Fruit fly (Drosophila melanogaster) whole organism, embryonic: ENCODE results near the gene Tps1.
A peak's percentile ranks its signal among the peaks of the same experiment; 100 is the strongest.

Experiments used
- Adf1 ChIP-seq: fragments of 200-800 bp; sonication (Bioruptor generic); IDR thresholded peaks from 2 replicates; pipeline ENCODE4 v1.3.6; 2022; ENCODE audit warnings: missing biosample characterization, missing genetic modification characterization
- Antp ChIP-seq: fragments of 200-800 bp; sonication (Bioruptor generic); optimal IDR thresholded peaks from 3 replicates; lab custom pipeline; 2016; ENCODE audit warnings: missing biosample characterization, missing genetic modification characterization
- Asciz ChIP-seq: fragments of 200-800 bp; sonication (Bioruptor generic); optimal IDR thresholded peaks from 2 replicates; lab custom pipeline; 2017; ENCODE audit warnings: missing biosample characterization, mild to moderate bottlenecking, missing genetic modification characterization, missing genetic modification reagents
- Atf3 ChIP-seq: fragments of 200-800 bp; sonication (Bioruptor generic); optimal IDR thresholded peaks from 3 replicates; lab custom pipeline; 2016; ENCODE audit warnings: missing biosample characterization, missing genetic modification characterization
- BEAF-32 ChIP-seq: fragments of 200-800 bp; sonication (Bioruptor generic); optimal IDR thresholded peaks from 3 replicates; lab custom pipeline; 2017; ENCODE audit warnings: missing biosample characterization, missing genetic modification characterization, mild to moderate bottlenecking, moderate library complexity, missing genetic modification reagents
- CG10209 ChIP-seq: fragments of 200-800 bp; sonication (Bioruptor generic); optimal IDR thresholded peaks from 3 replicates; lab custom pipeline; 2017; ENCODE audit warnings: missing biosample characterization, mild to moderate bottlenecking, missing genetic modification characterization, missing genetic modification reagents
- CG10274 ChIP-seq: fragments of 200-800 bp; sonication (Bioruptor generic); optimal IDR thresholded peaks from 3 replicates; lab custom pipeline; 2017; ENCODE audit warnings: missing biosample characterization, mild to moderate bottlenecking, missing genetic modification characterization
- CG11456 ChIP-seq: fragments of 200-800 bp; sonication (Bioruptor generic); IDR thresholded peaks from 3 replicates; pipeline ENCODE4 v1.3.6; 2022; ENCODE audit warnings: missing biosample characterization, missing genetic modification characterization
- CG12769 ChIP-seq: fragments of 200-800 bp; sonication (Bioruptor generic); optimal IDR thresholded peaks from 2 replicates; lab custom pipeline; 2019; ENCODE audit warnings: missing biosample characterization, mild to moderate bottlenecking, missing genetic modification characterization, moderate library complexity
- CG13775 ChIP-seq: fragments of 200-800 bp; sonication (Bioruptor generic); optimal IDR thresholded peaks from 3 replicates; lab custom pipeline; 2017; ENCODE audit warnings: missing biosample characterization, mild to moderate bottlenecking, missing genetic modification characterization
- CG14050 ChIP-seq: fragments of 200-800 bp; sonication (Bioruptor generic); IDR thresholded peaks from 3 replicates; pipeline ENCODE4 v1.3.6; 2022; ENCODE audit warnings: missing biosample characterization, missing genetic modification characterization
- CG1647 ChIP-seq: fragments of 200-800 bp; sonication (Bioruptor generic); optimal IDR thresholded peaks from 3 replicates; lab custom pipeline; 2016; ENCODE audit warnings: missing biosample characterization, missing genetic modification characterization
- CG17612 ChIP-seq: fragments of 200-800 bp; sonication (Bioruptor generic); IDR thresholded peaks from 2 replicates; pipeline ENCODE4 v1.3.6; 2022; ENCODE audit warnings: missing biosample characterization, missing genetic modification characterization
- CG2712 ChIP-seq: fragments of 200-800 bp; optimal IDR thresholded peaks from 3 replicates; lab custom pipeline; 2019; ENCODE audit warnings: missing biosample characterization, mild to moderate bottlenecking, missing genetic modification characterization, moderate library complexity
- CG30431 ChIP-seq: fragments of 200-800 bp; sonication (Bioruptor generic); optimal IDR thresholded peaks from 2 replicates; lab custom pipeline; 2017; ENCODE audit warnings: missing biosample characterization, missing genetic modification characterization
- CG31388 ChIP-seq: fragments of 200-800 bp; sonication (Bioruptor generic); optimal IDR thresholded peaks from 2 replicates; lab custom pipeline; 2016; ENCODE audit warnings: missing biosample characterization, missing genetic modification characterization
- CG4328 ChIP-seq: fragments of 200-800 bp; sonication (Bioruptor generic); optimal IDR thresholded peaks from 3 replicates; lab custom pipeline; 2017; ENCODE audit warnings: missing biosample characterization, missing genetic modification reagents, missing genetic modification characterization
- CG6254 ChIP-seq: fragments of 200-800 bp; sonication (Bioruptor generic); optimal IDR thresholded peaks from 3 replicates; lab custom pipeline; 2017; ENCODE audit warnings: mild to moderate bottlenecking, missing biosample characterization, missing genetic modification reagents, missing genetic modification characterization
- CG6813 ChIP-seq: fragments of 200-800 bp; sonication (Bioruptor generic); optimal IDR thresholded peaks from 2 replicates; lab custom pipeline; 2017; ENCODE audit warnings: missing biosample characterization, missing genetic modification characterization, mild to moderate bottlenecking, moderate library complexity, missing genetic modification reagents
- CG7745 ChIP-seq: fragments of 200-800 bp; sonication (Bioruptor generic); optimal IDR thresholded peaks from 2 replicates; lab custom pipeline; 2018; ENCODE audit warnings: missing biosample characterization, mild to moderate bottlenecking, missing genetic modification characterization, moderate library complexity
- CG8089 ChIP-seq: fragments of 200-800 bp; sonication (Bioruptor generic); optimal IDR thresholded peaks from 3 replicates; lab custom pipeline; 2016; ENCODE audit warnings: missing biosample characterization, missing genetic modification characterization
- CTCF ChIP-seq: fragments of 200-800 bp; sonication (Bioruptor generic); optimal IDR thresholded peaks from 2 replicates; lab custom pipeline; 2017; ENCODE audit warnings: missing biosample characterization, mild to moderate bottlenecking, missing genetic modification characterization, moderate library complexity
- Dip3 ChIP-seq: fragments of 200-800 bp; sonication (Bioruptor generic); optimal IDR thresholded peaks from 3 replicates; lab custom pipeline; 2016; ENCODE audit warnings: missing biosample characterization, missing genetic modification characterization
- Dll ChIP-seq: fragments of 200-800 bp; sonication (Bioruptor generic); IDR thresholded peaks from 4 replicates; pipeline ENCODE4 v1.3.6; 2022; ENCODE audit warnings: missing biosample characterization, missing genetic modification characterization; ENCODE audit not compliant: partially characterized antibody
- Dp ChIP-seq: fragments of 200-800 bp; sonication (Bioruptor generic); optimal IDR thresholded peaks from 2 replicates; lab custom pipeline; 2018; ENCODE audit warnings: missing biosample characterization, mild to moderate bottlenecking, missing genetic modification characterization, moderate library complexity
- E2f2 ChIP-seq: fragments of 200-800 bp; sonication (Bioruptor generic); IDR thresholded peaks from 2 replicates; pipeline ENCODE4 v1.3.6; 2022; ENCODE audit warnings: missing biosample characterization, missing genetic modification characterization
- H15 ChIP-seq: fragments of 200-800 bp; sonication (Bioruptor generic); IDR thresholded peaks from 3 replicates; pipeline ENCODE4 v1.3.6; 2022; ENCODE audit warnings: missing biosample characterization, missing genetic modification characterization
- Hmx ChIP-seq: fragments of 200-800 bp; sonication (Bioruptor generic); optimal IDR thresholded peaks from 2 replicates; lab custom pipeline; 2016; ENCODE audit warnings: missing biosample characterization, missing genetic modification characterization
- Hr3 ChIP-seq: fragments of 200-800 bp; sonication (Bioruptor generic); optimal IDR thresholded peaks from 3 replicates; lab custom pipeline; 2016; ENCODE audit warnings: missing biosample characterization, missing genetic modification characterization
- Max ChIP-seq: fragments of 200-800 bp; sonication (Bioruptor generic); optimal IDR thresholded peaks from 2 replicates; lab custom pipeline; 2016; ENCODE audit warnings: missing biosample characterization, mild to moderate bottlenecking, missing genetic modification characterization
- NFAT ChIP-seq: fragments of 200-800 bp; sonication (Bioruptor generic); IDR thresholded peaks from 2 replicates; pipeline ENCODE4 v1.3.6; 2022; ENCODE audit warnings: missing biosample characterization, missing genetic modification characterization
- Tbp ChIP-seq: fragments of >200 bp; optimal IDR thresholded peaks from 2 replicates; lab custom pipeline; 2018; ENCODE audit warnings: missing biosample characterization, missing genetic modification characterization
- Trl ChIP-seq, 3 experiments: fragments of >200 bp in 2 of 3; fragments of 200-800 bp in 1 of 3; sonication (Bioruptor generic) in 1 of 3; optimal IDR thresholded peaks; 2 replicates in 1 of 3; 3 replicates in 2 of 3; lab custom pipeline; 2016 to 2017; ENCODE audit warnings: missing biosample characterization in 1 of 3, missing genetic modification characterization in 1 of 3
- Xbp1 ChIP-seq: fragments of 200-800 bp; sonication (Bioruptor generic); optimal IDR thresholded peaks from 3 replicates; lab custom pipeline; 2016; ENCODE audit warnings: missing biosample characterization, mild to moderate bottlenecking, missing genetic modification characterization
- ase ChIP-seq: fragments of 200-800 bp; sonication (Bioruptor generic); IDR thresholded peaks from 3 replicates; pipeline ENCODE4 v1.3.6; 2022; ENCODE audit warnings: missing biosample characterization, missing genetic modification characterization
- bcd ChIP-seq: fragments of 200-800 bp; sonication (Bioruptor generic); optimal IDR thresholded peaks from 2 replicates; lab custom pipeline; 2017; ENCODE audit warnings: missing biosample characterization, mild to moderate bottlenecking, missing genetic modification characterization
- br ChIP-seq: fragments of >200 bp; optimal IDR thresholded peaks from 2 replicates; lab custom pipeline; 2017
- btn ChIP-seq: fragments of 200-800 bp; sonication (Bioruptor generic); optimal IDR thresholded peaks from 2 replicates; lab custom pipeline; 2016; ENCODE audit warnings: missing biosample characterization, missing genetic modification characterization
- caup ChIP-seq: fragments of 200-800 bp; sonication (Bioruptor generic); optimal IDR thresholded peaks from 3 replicates; lab custom pipeline; 2017; ENCODE audit warnings: missing biosample characterization, mild to moderate bottlenecking, missing genetic modification characterization, moderate library complexity; ENCODE audit not compliant: severe bottlenecking
- gce ChIP-seq: fragments of 200-800 bp; sonication (Bioruptor generic); IDR thresholded peaks from 3 replicates; pipeline ENCODE4 v1.3.6; 2022; ENCODE audit warnings: missing biosample characterization, missing genetic modification characterization
- jumu ChIP-seq: fragments of 200-800 bp; sonication (Bioruptor generic); optimal IDR thresholded peaks from 3 replicates; lab custom pipeline; 2016; ENCODE audit warnings: missing biosample characterization, missing genetic modification characterization
- lmd ChIP-seq: fragments of 200-800 bp; sonication (Bioruptor generic); IDR thresholded peaks from 2 replicates; pipeline ENCODE4 v1.3.6; 2022; ENCODE audit warnings: missing biosample characterization, missing genetic modification characterization
- otp ChIP-seq: fragments of 200-800 bp; sonication (Bioruptor generic); IDR thresholded peaks from 3 replicates; pipeline ENCODE4, ENCODE4 v1.3.6; 2022; ENCODE audit warnings: missing biosample characterization, missing genetic modification characterization
- pb ChIP-seq: fragments of 200-800 bp; sonication (Bioruptor generic); optimal IDR thresholded peaks from 3 replicates; lab custom pipeline; 2016; ENCODE audit warnings: missing biosample characterization, missing genetic modification characterization
- pfk ChIP-seq: fragments of 200-800 bp; sonication (Bioruptor generic); optimal IDR thresholded peaks from 2 replicates; lab custom pipeline; 2018; ENCODE audit warnings: missing biosample characterization, mild to moderate bottlenecking, missing genetic modification characterization, moderate library complexity
- pho ChIP-seq: fragments of 200-800 bp; sonication (Bioruptor generic); optimal IDR thresholded peaks from 2 replicates; lab custom pipeline; 2016; ENCODE audit warnings: missing biosample characterization, missing genetic modification characterization
- slou ChIP-seq: fragments of 200-800 bp; sonication (Bioruptor generic); optimal IDR thresholded peaks from 3 replicates; lab custom pipeline; 2016; ENCODE audit warnings: missing biosample characterization, missing genetic modification characterization
- sqz ChIP-seq: fragments of 200-800 bp; sonication (Bioruptor generic); optimal IDR thresholded peaks from 3 replicates; lab custom pipeline; 2018; ENCODE audit warnings: missing biosample characterization, mild to moderate bottlenecking, missing genetic modification characterization
- stwl ChIP-seq: fragments of 200-800 bp; sonication (Bioruptor generic); optimal IDR thresholded peaks from 3 replicates; lab custom pipeline; 2018; ENCODE audit warnings: missing biosample characterization, mild to moderate bottlenecking, missing genetic modification characterization, moderate library complexity
- twi ChIP-seq: fragments of 200-800 bp; optimal IDR thresholded peaks from 2 replicates; lab custom pipeline; 2019; ENCODE audit warnings: missing biosample characterization, mild to moderate bottlenecking, missing genetic modification characterization, moderate library complexity

The Tps1 gene

DNA sequence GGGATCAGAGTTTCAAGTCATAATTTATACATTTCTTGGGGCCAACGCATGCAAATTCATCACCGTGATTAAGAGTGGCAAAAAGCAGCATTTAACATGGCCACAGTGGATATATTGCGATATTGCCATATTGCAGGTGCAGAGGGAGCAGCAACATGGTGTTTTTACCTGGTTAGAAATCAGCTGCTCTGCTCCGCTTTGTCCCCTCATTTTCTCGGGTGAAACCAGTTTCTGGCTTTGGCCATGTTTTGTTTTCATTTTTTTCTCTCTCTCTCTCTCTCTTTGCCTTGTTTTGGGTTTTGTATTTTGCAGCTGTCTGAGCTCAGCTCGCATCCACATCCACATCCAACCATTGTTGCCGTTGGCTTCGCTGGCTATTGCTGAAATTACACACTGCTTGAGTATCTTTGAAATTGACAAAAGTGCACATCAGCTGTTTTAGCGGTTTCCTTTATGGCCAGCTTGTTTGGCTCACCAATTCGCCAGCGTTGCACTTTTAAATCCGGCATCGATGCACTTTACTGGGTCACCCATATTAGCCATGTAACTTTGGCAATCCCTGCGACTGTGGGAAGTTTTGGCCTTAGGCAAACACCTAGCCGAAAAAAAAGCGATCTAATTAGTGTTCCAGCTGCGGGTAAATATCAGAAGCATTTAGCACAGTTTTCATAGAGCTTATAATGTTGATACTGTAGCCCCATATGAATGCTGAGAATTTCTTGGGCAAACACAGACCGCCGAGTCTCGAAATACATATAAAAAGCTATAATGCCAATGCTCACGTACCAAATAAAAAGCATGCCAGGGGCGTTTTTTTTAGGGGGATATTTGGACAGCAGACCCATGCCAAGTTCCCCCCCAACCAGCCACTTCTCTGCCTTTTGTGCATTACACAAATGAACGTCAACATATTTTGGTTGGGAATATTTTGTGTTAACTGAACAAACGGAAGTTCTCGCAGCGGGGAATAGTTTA lies 12.8 kb upstream of the Tps1 start (continued):
- TF ChIP-seq Adf1 (GFP tag; lab: Robert Waterston, UW) (no peak), Atf3 (GFP tag; lab: Kevin White, UChicago) (no peak), NFAT (GFP tag; lab: Robert Waterston, UW) (peak; percentile 22; the same call in 1 of the 2 replicates), CG6813 (peak; percentile 39), jumu (GFP tag; lab: Kevin White, UChicago) (peak; percentile 4), CG14050 (GFP tag; lab: Robert Waterston, UW) (no peak), CG1647 (GFP tag; lab: Kevin White, UChicago) (no peak), btn (GFP tag; lab: Kevin White, UChicago) (no peak), Max (GFP tag; lab: Kevin White, UChicago) (no peak), gce (GFP tag; lab: Robert Waterston, UW) (no peak), ase (0 out of 3 replicates have a peak, but pooled peaks have one; percentile 12), otp (GFP tag; lab: Robert Waterston, UW) (peak; percentile 54; the same call in 1 of the 3 replicates), CG10274 (GFP tag; lab: Kevin White, UChicago) (no peak), bcd (GFP tag; lab: Kevin White, UChicago) (no peak), CG2712 (no peak), slou (GFP tag; lab: Kevin White, UChicago) (no peak), sqz (GFP tag; lab: Kevin White, UChicago) (no peak), Dll (GFP tag; lab: Robert Waterston, UW) (no peak), pfk (no peak), Dp (no peak), CG12769 (tag; lab: Kevin White, UChicago) (peak; percentile 22), Trl (optimal IDR thresholded peaks at IDR 0.05; lab: Kevin White, UChicago) (peak; percentile 31 to 40), Trl (GFP tag; optimal IDR thresholded peaks at IDR 0.05; lab: Kevin White, UChicago) (no peak), E2f2 (GFP tag; lab: Robert Waterston, UW) (no peak), pb (no peak), CG10209 (GFP tag; lab: Kevin White, UChicago) (peak; percentile 4), CG6254 (GFP tag; lab: Kevin White, UChicago) (no peak), CG7745 (no peak), H15 (GFP tag; lab: Robert Waterston, UW) (no peak), BEAF-32 (no peak), CG8089 (GFP tag; lab: Kevin White, UChicago) (no peak), Antp (no peak), CG17612 (GFP tag; lab: Robert Waterston, UW) (peak; percentile 22; the same call in 1 of the 2 replicates), Hmx (no peak), CG31388 (GFP tag; lab: Kevin White, UChicago) (no peak), CTCF (GFP tag; lab: Kevin White, UChicago) (no peak), CG11456 (GFP tag; lab: Robert Waterston, UW) (no peak), CG4328 (GFP tag; lab: Kevin White, UChicago) (no peak), lmd (no peak), Tbp (GFP tag; lab: Kevin White, UChicago) (no peak), Asciz (GFP tag; lab: Kevin White, UChicago) (no peak), twi (tag; lab: Kevin White, UChicago) (no peak), Dip3 (GFP tag; lab: Kevin White, UChicago) (no peak), Xbp1 (GFP tag; lab: Kevin White, UChicago) (no peak), Hr3 (GFP tag; lab: Kevin White, UChicago) (no peak), br (lab: Kevin White, UChicago) (no peak), CG13775 (GFP tag; lab: Kevin White, UChicago) (no peak), stwl (tag; lab: Kevin White, UChicago) (no peak), pho (GFP tag; lab: Kevin White, UChicago) (no peak), caup (GFP tag; lab: Kevin White, UChicago) (no peak), CG30431 (GFP tag; lab: Kevin White, UChicago) (no peak)
